Worm (Caenorhabditis elegans) whole organism, early embryonic: Measurements from ENCODE around the gene srg-17.

Experiments
- B0310.2 ChIP-seq: sonication (generic microtip); optimal IDR thresholded peaks from 2 replicates; lab custom pipeline; 2016; ENCODE audit warnings: mild to moderate bottlenecking, missing genetic modification characterization, missing compliant biosample characterization
- F13C5.2 ChIP-seq: sonication (generic microtip); optimal IDR thresholded peaks from 2 replicates; lab custom pipeline; 2017; ENCODE audit warnings: mild to moderate bottlenecking, missing genetic modification characterization, inconsistent platforms, missing compliant biosample characterization
- aly-1 ChIP-seq: sonication (generic microtip); optimal IDR thresholded peaks from 2 replicates; lab custom pipeline; 2016; ENCODE audit warnings: missing genetic modification characterization, missing compliant biosample characterization
- ama-1 ChIP-seq: fragments of 150-350 bp; optimal IDR thresholded peaks from 2 replicates; lab custom pipeline; 2014
- ceh-13 ChIP-seq: fragments of 200-800 bp; sonication (Bioruptor generic); optimal IDR thresholded peaks from 2 replicates; lab custom pipeline; 2018; ENCODE audit warnings: mild to moderate bottlenecking, missing genetic modification characterization, missing compliant biosample characterization
- ceh-36 ChIP-seq: sonication (generic microtip); optimal IDR thresholded peaks from 2 replicates; lab custom pipeline; 2016; ENCODE audit warnings: missing genetic modification characterization, inconsistent platforms, missing compliant biosample characterization
- ets-7 ChIP-seq: sonication (generic microtip); optimal IDR thresholded peaks from 2 replicates; lab custom pipeline; 2016; ENCODE audit warnings: missing genotype, missing genetic modification characterization, missing compliant biosample characterization
- flt-1 ChIP-seq: fragments of 200-800 bp; sonication (Bioruptor generic); IDR thresholded peaks from 2 replicates; pipeline ENCODE4 v1.3.6; 2022; ENCODE audit warnings: missing genetic modification characterization, missing compliant biosample characterization
- hmbx-1 ChIP-seq: sonication (generic microtip); optimal IDR thresholded peaks from 2 replicates; lab custom pipeline; 2016; ENCODE audit warnings: mild to moderate bottlenecking, missing genetic modification characterization, missing compliant biosample characterization
- hmg-4 ChIP-seq: fragments of 200-800 bp; sonication (Bioruptor generic); optimal IDR thresholded peaks from 2 replicates; lab custom pipeline; 2018; ENCODE audit warnings: mild to moderate bottlenecking, missing genetic modification characterization, missing compliant biosample characterization
- hnd-1 ChIP-seq: sonication (generic microtip); optimal IDR thresholded peaks from 2 replicates; lab custom pipeline; 2016; ENCODE audit warnings: missing genetic modification characterization, missing compliant biosample characterization
- pes-1 ChIP-seq: fragments of 200-800 bp; sonication (Bioruptor generic); IDR thresholded peaks from 2 replicates; pipeline ENCODE4 v1.3.6; 2022; ENCODE audit warnings: missing genetic modification reagents, missing genetic modification characterization, missing compliant biosample characterization
- scrt-1 ChIP-seq: fragments of 200-800 bp; sonication (Bioruptor generic); IDR thresholded peaks from 2 replicates; pipeline ENCODE4 v1.3.6; 2022; ENCODE audit warnings: missing genetic modification characterization, missing compliant biosample characterization
- sea-1 ChIP-seq: fragments of 200-800 bp; sonication (Bioruptor generic); conservative IDR thresholded peaks from 2 replicates; pipeline ENCODE4 v1.3.6; 2022; ENCODE audit warnings: missing genetic modification characterization, missing compliant biosample characterization
- tbx-11 ChIP-seq: fragments of 200-800 bp; sonication (Bioruptor generic); IDR thresholded peaks from 2 replicates; pipeline ENCODE4 v1.3.6; 2022; ENCODE audit warnings: missing genetic modification characterization, missing compliant biosample characterization
- tbx-37 ChIP-seq: fragments of 200-800 bp; sonication (Bioruptor generic); conservative IDR thresholded peaks from 2 replicates; pipeline ENCODE4 v1.3.6; 2022; ENCODE audit warnings: missing genetic modification reagents, missing genetic modification characterization, missing compliant biosample characterization
- tra-4 ChIP-seq: sonication (generic microtip); optimal IDR thresholded peaks from 2 replicates; lab custom pipeline; 2017; ENCODE audit warnings: missing genetic modification characterization, missing compliant biosample characterization

The srg-17 gene

DNA sequence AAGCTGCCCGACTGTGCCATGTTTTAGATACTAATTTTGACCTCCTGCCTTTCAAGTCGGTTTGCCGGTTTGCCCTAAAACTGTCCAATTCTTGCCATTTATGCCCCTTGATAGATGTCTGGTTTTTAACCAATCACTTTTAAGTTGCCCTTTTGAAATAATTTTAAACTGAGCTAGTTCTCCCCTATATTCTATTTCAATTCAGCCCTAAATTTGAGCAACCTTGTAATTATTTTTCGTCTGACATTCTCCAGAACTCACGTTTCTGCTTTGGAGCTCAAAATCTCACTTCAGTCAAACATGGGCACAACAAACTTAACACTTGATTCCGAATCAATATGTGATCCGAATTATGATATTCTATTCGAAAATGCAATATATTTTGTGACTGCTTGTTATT is at the start of gene srg-17:
Gene srg-17, plus strand, starts transcription at position 301 of the 400 bp plus-strand sequence.
- TF ChIP-seq hnd-1 (tag; lab: Kevin White, UChicago) (no peak), ceh-13 (GFP tag; lab: Kevin White, UChicago) (no peak), ets-7 (tag; lab: Kevin White, UChicago) (no peak), sea-1 (GFP tag; lab: Robert Waterston, UW) (no peak), tbx-37 (no peak), pes-1 (no peak), ama-1 (lab: Kevin White, UChicago) (no peak), B0310.2 (tag; lab: Kevin White, UChicago) (no peak), F13C5.2 (tag; lab: Kevin White, UChicago) (no peak), ceh-36 (tag; lab: Kevin White, UChicago) (no peak), tra-4 (no peak), tbx-11 (GFP tag; lab: Robert Waterston, UW) (no peak), flt-1 (GFP tag; lab: Robert Waterston, UW) (no peak), scrt-1 (no peak), aly-1 (tag; lab: Kevin White, UChicago) (no peak)

DNA sequence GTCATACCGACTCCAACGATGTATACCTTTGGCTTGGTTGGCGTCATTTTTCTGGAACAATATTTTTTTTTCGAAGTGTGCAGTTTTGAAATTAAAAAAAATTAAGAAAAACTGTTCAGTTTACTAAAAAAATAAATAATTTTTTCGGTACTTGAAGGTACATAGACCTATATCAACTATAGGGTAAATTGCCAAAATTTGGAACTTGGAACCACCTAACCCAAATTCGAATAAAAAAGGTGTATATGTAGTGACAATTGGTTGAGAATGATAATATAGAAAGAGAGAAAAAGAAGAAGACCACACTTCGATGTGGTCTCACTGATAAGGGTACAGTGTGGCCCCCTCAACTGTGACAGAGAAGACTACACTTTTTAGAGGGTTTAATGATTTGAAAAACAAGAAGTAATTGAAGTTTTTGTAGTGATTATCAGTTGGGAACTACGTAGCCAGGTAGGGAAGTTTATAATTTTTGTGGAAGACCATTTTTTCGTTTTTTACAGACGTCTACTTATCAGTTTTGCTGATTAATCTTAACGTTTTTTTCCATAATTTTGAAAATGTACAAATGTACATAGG is 47.8 kb upstream of the srg-17 start, which contains the start of gene daf-22:
Gene daf-22, minus strand, starts transcription at position 51 of the 579 bp plus-strand sequence.
- TF ChIP-seq B0310.2 (tag; lab: Kevin White, UChicago) (no peak), tra-4 (no peak), ets-7 (tag; lab: Kevin White, UChicago) (no peak), F13C5.2 (tag; lab: Kevin White, UChicago) (no peak), ceh-36 (tag; lab: Kevin White, UChicago) (no peak), aly-1 (tag; lab: Kevin White, UChicago) (no peak)

DNA sequence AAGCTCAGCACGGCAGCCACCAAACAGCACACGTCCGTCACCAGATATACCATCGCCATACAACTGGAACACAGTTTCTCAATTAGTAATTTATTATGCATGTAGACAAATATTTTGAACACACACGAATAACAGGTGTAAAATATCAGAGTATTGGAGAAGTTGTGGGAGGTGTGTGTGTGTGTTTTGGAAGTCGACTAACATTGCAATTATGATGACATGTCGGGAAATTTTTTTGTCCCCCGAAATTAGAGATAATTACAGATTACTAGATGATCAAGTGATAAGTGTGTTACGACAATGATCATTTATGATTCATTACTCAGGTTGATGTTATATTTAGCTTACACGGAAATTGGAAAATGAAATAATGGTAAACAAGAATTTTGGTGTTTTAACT is 43.8 kb upstream of the srg-17 start, which contains the start of gene Y57A10C.8:
Gene Y57A10C.8, minus strand, starts transcription at position 101 of the 400 bp plus-strand sequence.
- TF ChIP-seq scrt-1 (no peak), F13C5.2 (tag; lab: Kevin White, UChicago) (no peak), tbx-11 (GFP tag; lab: Robert Waterston, UW) (no peak), aly-1 (tag; lab: Kevin White, UChicago) (no peak), ceh-36 (tag; lab: Kevin White, UChicago) (no peak), ceh-13 (GFP tag; lab: Kevin White, UChicago) (no peak), B0310.2 (tag; lab: Kevin White, UChicago) (no peak), sea-1 (GFP tag; lab: Robert Waterston, UW) (no peak), flt-1 (GFP tag; lab: Robert Waterston, UW) (no peak), hmbx-1 (no peak), hnd-1 (tag; lab: Kevin White, UChicago) (no peak), tra-4 (no peak), ama-1 (lab: Kevin White, UChicago) (no peak), tbx-37 (no peak), hmg-4 (GFP tag; lab: Kevin White, UChicago) (no peak), ets-7 (tag; lab: Kevin White, UChicago) (no peak), pes-1 (no peak)

DNA sequence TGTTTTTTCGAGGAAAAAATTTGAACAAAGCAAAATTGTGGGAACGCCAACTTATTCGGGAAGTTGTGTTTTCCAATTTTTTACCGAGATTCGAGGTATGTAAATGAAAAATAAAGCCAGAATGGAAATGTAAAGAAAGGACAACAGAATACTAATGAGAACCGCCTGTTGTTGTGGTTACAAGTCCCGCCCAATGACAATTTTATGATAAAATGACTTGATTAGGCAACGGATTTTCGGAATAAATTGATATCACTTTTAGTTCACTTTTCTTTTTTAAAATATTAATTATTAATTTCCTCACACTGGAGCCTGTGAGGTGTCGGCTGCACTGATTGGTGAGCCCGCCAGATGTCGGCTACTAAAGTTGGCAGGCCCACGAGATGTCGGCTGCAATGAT is 41.1 kb upstream of the srg-17 start, which contains the start of gene dct-12:
Gene dct-12, minus strand, starts transcription at position 101 of the 400 bp plus-strand sequence.
- TF ChIP-seq flt-1 (GFP tag; lab: Robert Waterston, UW) = no peak
- no peak for TF ChIP-seq pes-1
- no peak for TF ChIP-seq tbx-11 (GFP tag; lab: Robert Waterston, UW)
- no peak for TF ChIP-seq sea-1 (GFP tag; lab: Robert Waterston, UW)
- TF ChIP-seq hmg-4 (GFP tag; lab: Kevin White, UChicago) = no peak
- no peak for TF ChIP-seq aly-1 (tag; lab: Kevin White, UChicago)

DNA sequence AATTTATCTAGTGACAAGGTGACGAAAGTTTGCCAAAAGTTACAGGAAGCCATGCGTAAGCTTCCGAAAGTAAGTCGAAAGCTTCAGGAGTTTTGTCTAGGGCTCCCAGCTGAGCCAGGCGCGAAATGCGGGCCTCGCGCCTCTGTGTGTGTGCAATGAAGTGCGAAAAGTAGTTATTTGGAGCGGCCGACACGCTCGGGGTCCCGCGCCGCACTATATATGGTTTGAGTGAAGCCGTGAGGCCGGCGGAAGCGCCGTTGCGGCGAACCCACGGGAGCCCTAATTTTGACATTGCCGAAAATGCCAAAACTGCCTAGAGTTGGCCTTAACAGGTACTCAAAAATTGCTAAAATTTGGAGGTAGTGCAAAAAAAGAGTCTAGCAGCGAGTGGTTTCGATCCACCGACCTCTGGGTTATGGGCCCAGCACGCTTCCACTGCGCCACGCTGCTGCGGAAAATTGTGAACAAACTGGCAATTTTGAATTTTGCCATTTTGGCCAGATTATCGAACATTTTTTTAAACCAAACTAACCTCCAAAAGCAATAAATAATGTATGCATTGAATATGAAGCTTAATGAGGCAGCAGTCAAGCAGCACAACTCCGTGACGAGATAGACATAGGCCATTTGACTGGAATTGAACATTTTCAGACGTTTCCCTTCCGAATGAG is 38.2 kb upstream of the srg-17 start:
- TF ChIP-seq tbx-11 (GFP tag; lab: Robert Waterston, UW) (no peak), ets-7 (tag; lab: Kevin White, UChicago) (no peak), B0310.2 (tag; lab: Kevin White, UChicago) (no peak), sea-1 (GFP tag; lab: Robert Waterston, UW) (no peak), hmbx-1 (no peak), hmg-4 (GFP tag; lab: Kevin White, UChicago) (no peak), F13C5.2 (tag; lab: Kevin White, UChicago) (no peak), ceh-36 (tag; lab: Kevin White, UChicago) (no peak), tbx-37 (no peak), hnd-1 (tag; lab: Kevin White, UChicago) (no peak)

DNA sequence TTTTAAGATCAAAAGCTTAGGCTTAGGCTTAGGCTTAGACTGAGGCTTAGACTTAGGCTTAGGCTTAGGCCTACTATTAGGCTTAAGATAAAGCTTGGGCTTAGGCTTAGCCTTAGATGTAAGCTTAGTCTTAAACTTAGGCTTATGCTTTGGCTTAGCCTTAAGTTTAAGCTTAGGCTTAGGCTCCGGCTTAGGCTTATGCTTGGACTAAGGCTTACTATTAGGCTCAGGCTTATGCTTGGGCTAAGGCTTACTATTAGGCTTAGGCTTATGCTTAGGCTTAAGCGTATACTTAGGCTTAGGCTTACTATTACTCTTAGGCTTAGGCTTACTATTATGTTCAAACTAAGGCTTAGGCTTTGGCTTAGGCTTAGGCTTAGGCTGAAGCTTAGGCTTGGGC is 36.8 kb upstream of the srg-17 start:
- TF ChIP-seq aly-1 (tag; lab: Kevin White, UChicago) = no peak
- TF ChIP-seq tbx-11 (GFP tag; lab: Robert Waterston, UW) = no peak
- TF ChIP-seq scrt-1 = no peak
- TF ChIP-seq ets-7 (tag; lab: Kevin White, UChicago) = no peak
- TF ChIP-seq ceh-36 (tag; lab: Kevin White, UChicago) = peak; percentile 82
- TF ChIP-seq hnd-1 (tag; lab: Kevin White, UChicago) = no peak
- no peak for TF ChIP-seq hmg-4 (GFP tag; lab: Kevin White, UChicago)

DNA sequence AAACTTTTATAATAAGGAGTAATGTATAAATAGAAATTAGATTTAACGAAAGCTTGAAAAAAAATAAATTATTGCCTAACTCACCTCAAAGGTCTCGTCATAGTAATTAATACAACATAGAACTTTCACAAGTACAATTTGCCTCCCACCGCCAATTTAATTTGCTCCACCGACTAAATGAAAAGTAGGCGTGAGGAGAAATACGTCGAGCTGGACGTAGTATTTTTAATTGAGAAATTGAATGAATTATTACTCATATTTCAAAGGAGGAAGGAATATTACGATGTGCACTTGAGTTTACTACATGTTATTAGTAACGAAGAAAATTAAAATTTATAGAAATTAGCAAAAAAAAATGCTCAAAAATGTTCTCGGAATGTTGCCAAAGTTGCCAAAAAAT is 35.1 kb upstream of the srg-17 start, which contains the start of gene Y57A10C.9:
Gene Y57A10C.9, minus strand, starts transcription at position 101 of the 400 bp plus-strand sequence.
- TF ChIP-seq pes-1 (no peak), ceh-36 (tag; lab: Kevin White, UChicago) (no peak), ama-1 (lab: Kevin White, UChicago) (no peak), tbx-11 (GFP tag; lab: Robert Waterston, UW) (no peak), F13C5.2 (tag; lab: Kevin White, UChicago) (no peak), sea-1 (GFP tag; lab: Robert Waterston, UW) (no peak), B0310.2 (tag; lab: Kevin White, UChicago) (no peak), aly-1 (tag; lab: Kevin White, UChicago) (no peak)
